Worm (Caenorhabditis elegans) whole organism, mixed stage, embryonic: Measurements from ENCODE around the gene D2045.7.
"Not testable (repeated sequence)": the region's sequence is repeated elsewhere in the genome, so short reads cannot be mapped to it uniquely, and the experiment has no call there.

Experiments used
- M03D4.4 ChIP-seq: sonication (generic microtip); optimal IDR thresholded peaks from 2 replicates; lab custom pipeline; 2017; ENCODE audit warnings: mild to moderate bottlenecking, missing genetic modification characterization, missing compliant biosample characterization
- bed-3 ChIP-seq: fragments of 200-800 bp; sonication (Bioruptor generic); optimal IDR thresholded peaks from 3 replicates; lab custom pipeline; 2018; ENCODE audit warnings: mild to moderate bottlenecking, missing genetic modification characterization, moderate library complexity, missing compliant biosample characterization
- blmp-1 ChIP-seq: fragments of 150-350 bp; optimal IDR thresholded peaks from 2 replicates; lab custom pipeline; 2014; ENCODE audit warnings: missing biosample characterization, missing genetic modification characterization
- ceh-39 ChIP-seq: fragments of 150-350 bp; optimal IDR thresholded peaks from 2 replicates; lab custom pipeline; 2014; ENCODE audit warnings: missing biosample characterization, missing genetic modification characterization
- ceh-43 ChIP-seq: fragments of 200-800 bp; sonication (Bioruptor generic); optimal IDR thresholded peaks from 2 replicates; lab custom pipeline; 2018; ENCODE audit warnings: mild to moderate bottlenecking, missing genetic modification characterization, moderate library complexity, missing compliant biosample characterization
- ceh-83 ChIP-seq: fragments of 200-800 bp; sonication (Bioruptor generic); optimal IDR thresholded peaks from 2 replicates; lab custom pipeline; 2018; ENCODE audit warnings: mild to moderate bottlenecking, missing genetic modification characterization, missing compliant biosample characterization
- ces-1 ChIP-seq: fragments of 150-350 bp; optimal IDR thresholded peaks from 2 replicates; lab custom pipeline; 2014; ENCODE audit warnings: missing biosample characterization, missing genetic modification reagents, missing genetic modification characterization
- cnd-1 ChIP-seq: fragments of 200-800 bp; sonication (Bioruptor generic); optimal IDR thresholded peaks from 2 replicates; lab custom pipeline; 2018; ENCODE audit warnings: mild to moderate bottlenecking, missing genetic modification characterization, missing compliant biosample characterization
- drap-1 ChIP-seq: fragments of 200-800 bp; sonication (Bioruptor generic); optimal IDR thresholded peaks from 3 replicates; lab custom pipeline; 2018; ENCODE audit warnings: mild to moderate bottlenecking, missing genetic modification characterization, missing compliant biosample characterization
- elt-1 ChIP-seq: sonication (generic microtip); optimal IDR thresholded peaks from 2 replicates; lab custom pipeline; 2017; ENCODE audit warnings: missing genetic modification characterization, mild to moderate bottlenecking, missing compliant biosample characterization, antibody characterized with exemption, moderate library complexity, borderline replicate concordance; ENCODE audit not compliant: insufficient read depth
- elt-3 ChIP-seq: fragments of 150-350 bp; optimal IDR thresholded peaks from 2 replicates; lab custom pipeline; 2014; ENCODE audit warnings: missing biosample characterization, missing genetic modification characterization
- ham-2 ChIP-seq: fragments of 200-800 bp; sonication (Bioruptor generic); optimal IDR thresholded peaks from 2 replicates; lab custom pipeline; 2018; ENCODE audit warnings: mild to moderate bottlenecking, missing genetic modification characterization, missing compliant biosample characterization
- hlh-1 ChIP-seq: fragments of 150-350 bp; optimal IDR thresholded peaks from 2 replicates; lab custom pipeline; 2014; ENCODE audit warnings: missing biosample characterization, missing genetic modification reagents, missing genetic modification characterization
- lin-13 ChIP-seq: fragments of 150-350 bp; optimal IDR thresholded peaks from 2 replicates; lab custom pipeline; 2014; ENCODE audit warnings: missing biosample characterization, missing genetic modification characterization
- lin-32 ChIP-seq: fragments of 200-800 bp; sonication (Bioruptor generic); optimal IDR thresholded peaks from 2 replicates; lab custom pipeline; 2018; ENCODE audit warnings: mild to moderate bottlenecking, missing genetic modification characterization, missing compliant biosample characterization
- mab-5 ChIP-seq: fragments of 150-350 bp; optimal IDR thresholded peaks from 2 replicates; lab custom pipeline; 2014; ENCODE audit warnings: missing biosample characterization, missing genetic modification characterization
- mep-1 ChIP-seq: fragments of 150-350 bp; optimal IDR thresholded peaks from 2 replicates; lab custom pipeline; 2017; ENCODE audit warnings: missing biosample characterization, missing genetic modification reagents, missing genetic modification characterization, inconsistent platforms
- mls-2 ChIP-seq: sonication (generic microtip); optimal IDR thresholded peaks from 2 replicates; lab custom pipeline; 2016; ENCODE audit warnings: mild to moderate bottlenecking, missing genetic modification characterization, moderate library complexity, missing compliant biosample characterization
- nhr-12 ChIP-seq: fragments of 150-350 bp; optimal IDR thresholded peaks from 2 replicates; lab custom pipeline; 2014; ENCODE audit warnings: missing biosample characterization, missing genetic modification characterization
- nhr-2 ChIP-seq: fragments of 150-350 bp; optimal IDR thresholded peaks from 2 replicates; lab custom pipeline; 2014; ENCODE audit warnings: missing biosample characterization, missing genetic modification characterization
- nhr-237 ChIP-seq: fragments of 150-350 bp; optimal IDR thresholded peaks from 2 replicates; lab custom pipeline; 2014; ENCODE audit warnings: missing biosample characterization, missing genetic modification characterization
- nhr-28 ChIP-seq: fragments of 150-350 bp; optimal IDR thresholded peaks from 2 replicates; lab custom pipeline; 2014; ENCODE audit warnings: missing biosample characterization, missing genetic modification characterization
- nhr-76 ChIP-seq: sonication (generic microtip); optimal IDR thresholded peaks from 2 replicates; lab custom pipeline; 2017; ENCODE audit warnings: missing biosample characterization, missing genetic modification characterization
- pha-4 ChIP-seq: fragments of 150-350 bp; optimal IDR thresholded peaks from 2 replicates; lab custom pipeline; 2018; ENCODE audit warnings: missing biosample characterization, missing genetic modification reagents, missing genetic modification characterization
- sem-2 ChIP-seq: fragments of 200-800 bp; sonication (Bioruptor generic); optimal IDR thresholded peaks from 2 replicates; lab custom pipeline; 2018; ENCODE audit warnings: mild to moderate bottlenecking, missing genetic modification characterization, missing compliant biosample characterization
- snpc-4 ChIP-seq: fragments of 150-350 bp; optimal IDR thresholded peaks from 2 replicates; lab custom pipeline; 2014; ENCODE audit warnings: missing biosample characterization, missing genetic modification characterization
- sptf-1 ChIP-seq: sonication (generic microtip); optimal IDR thresholded peaks from 2 replicates; lab custom pipeline; 2017; ENCODE audit warnings: mild to moderate bottlenecking, missing genetic modification characterization, moderate library complexity, missing compliant biosample characterization
- tbx-8 ChIP-seq: fragments of 200-800 bp; sonication (Bioruptor generic); optimal IDR thresholded peaks from 2 replicates; lab custom pipeline; 2018; ENCODE audit warnings: mild to moderate bottlenecking, missing genetic modification characterization, moderate library complexity, missing compliant biosample characterization
- unc-120 ChIP-seq: sonication (generic microtip); optimal IDR thresholded peaks from 2 replicates; lab custom pipeline; 2017; ENCODE audit warnings: missing genetic modification characterization, missing compliant biosample characterization; ENCODE audit not compliant: poor library complexity, severe bottlenecking
- unc-39 ChIP-seq: fragments of 150-350 bp; optimal IDR thresholded peaks from 2 replicates; lab custom pipeline; 2014; ENCODE audit warnings: missing biosample characterization, missing genetic modification characterization
- unc-62 ChIP-seq: fragments of 150-350 bp; optimal IDR thresholded peaks from 2 replicates; lab custom pipeline; 2014; ENCODE audit warnings: missing biosample characterization, missing genetic modification reagents, missing genetic modification characterization
- zip-8 ChIP-seq: fragments of 150-350 bp; optimal IDR thresholded peaks from 2 replicates; lab custom pipeline; 2014; ENCODE audit warnings: missing biosample characterization, missing genetic modification characterization
- ztf-11 ChIP-seq: fragments of 150-350 bp; optimal IDR thresholded peaks from 2 replicates; lab custom pipeline; 2014; ENCODE audit warnings: missing biosample characterization, missing genetic modification characterization

Gene D2045.7

DNA sequence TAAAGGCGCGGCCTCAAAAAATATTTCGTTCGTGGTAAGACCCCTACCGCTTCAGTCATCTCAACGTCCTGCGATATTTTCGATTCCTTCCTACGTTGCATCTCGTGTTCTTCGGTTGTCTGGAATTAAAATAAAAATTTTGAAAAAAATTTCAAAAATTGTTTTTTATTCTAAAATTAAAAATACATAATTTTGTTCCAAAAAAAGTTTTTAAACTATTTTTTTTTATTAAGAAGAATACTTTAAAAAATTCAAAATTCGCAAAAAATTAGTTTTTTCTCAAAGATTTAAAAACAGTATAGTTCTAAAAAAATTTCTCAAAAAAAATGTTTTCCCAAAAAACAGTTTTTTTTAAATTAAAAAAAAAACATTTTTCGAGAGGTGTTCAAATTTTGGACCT is 40.5 kb upstream of the D2045.7 start, which contains the start of gene H04D03.6:
H04D03.6 (minus strand) TSS at position 101 of the 400 bp plus-strand sequence.
- not testable (repeated sequence) for TF ChIP-seq bed-3 (GFP tag; lab: Kevin White, UChicago); lin-13; zip-8 (tag; lab: Kevin White, UChicago)

ce11 chrIII:10442355-10443140 is 36.7 kb upstream of the D2045.7 start, which contains the start of the genes H04D03.2 and ecps-2:
Gene H04D03.2 (minus strand): TSS chrIII:10442405.
Gene ecps-2 (plus strand): TSS chrIII:10443090.
- TF ChIP-seq snpc-4 (tag; lab: Kevin White, UChicago) (no peak), elt-3 (tag; lab: Kevin White, UChicago) (no peak), ztf-11 (tag; lab: Kevin White, UChicago) (no peak), elt-1 (tag; lab: Kevin White, UChicago) (no peak), bed-3 (GFP tag; lab: Kevin White, UChicago) (no peak), ham-2 (GFP tag; lab: Kevin White, UChicago) (no peak), unc-39 (tag; lab: Kevin White, UChicago) (no peak), ceh-43 (GFP tag; lab: Kevin White, UChicago) (no peak), lin-13 (no peak), ceh-39 (tag; lab: Kevin White, UChicago) (no peak), ces-1 (GFP tag; lab: Kevin White, UChicago) (no peak), mls-2 (no peak), ceh-83 (no peak), sptf-1 (tag; lab: Kevin White, UChicago) (no peak), drap-1 (GFP tag; lab: Kevin White, UChicago) (no peak), hlh-1 (tag; lab: Kevin White, UChicago) (no peak), M03D4.4 (tag; lab: Kevin White, UChicago) (no peak), nhr-76 (tag; lab: Kevin White, UChicago) (no peak), mep-1 (no peak)

DNA sequence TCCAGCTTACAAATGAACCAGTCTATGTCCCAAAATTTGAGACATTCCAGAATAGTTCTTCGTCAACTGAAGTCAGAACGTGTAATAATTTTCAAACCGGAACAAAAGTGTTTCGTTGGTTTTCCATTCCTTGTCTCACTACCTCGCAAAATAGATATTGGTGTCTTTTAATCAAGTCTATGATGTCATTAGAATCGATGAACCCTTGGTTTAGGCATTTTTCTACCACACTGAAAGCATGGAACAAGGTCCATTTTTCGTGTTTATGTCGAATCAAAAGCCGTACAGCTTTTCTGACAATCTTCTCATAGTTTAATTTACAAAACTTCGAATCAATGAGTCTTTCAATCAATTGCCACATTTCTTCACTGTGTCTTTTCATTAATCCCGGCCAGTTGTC is 32.5 kb upstream of the D2045.7 start, which contains the start of gene H04D03.7:
H04D03.7 (minus strand) TSS at position 101 of the 400 bp plus-strand sequence.
- TF ChIP-seq ceh-43 (GFP tag; lab: Kevin White, UChicago) (no peak), mls-2 (no peak), snpc-4 (tag; lab: Kevin White, UChicago) (no peak), unc-62 (no peak), cnd-1 (no peak), drap-1 (GFP tag; lab: Kevin White, UChicago) (no peak), elt-1 (tag; lab: Kevin White, UChicago) (no peak), ces-1 (GFP tag; lab: Kevin White, UChicago) (no peak), mab-5 (tag; lab: Kevin White, UChicago) (no peak), ceh-39 (tag; lab: Kevin White, UChicago) (no peak), tbx-8 (GFP tag; lab: Kevin White, UChicago) (no peak), sptf-1 (tag; lab: Kevin White, UChicago) (no peak), elt-3 (tag; lab: Kevin White, UChicago) (no peak), nhr-76 (tag; lab: Kevin White, UChicago) (no peak), nhr-12 (tag; lab: Kevin White, UChicago) (no peak), lin-32 (no peak), mep-1 (no peak), pha-4 (tag; lab: Kevin White, UChicago) (no peak), nhr-28 (tag; lab: Kevin White, UChicago) (no peak)

DNA sequence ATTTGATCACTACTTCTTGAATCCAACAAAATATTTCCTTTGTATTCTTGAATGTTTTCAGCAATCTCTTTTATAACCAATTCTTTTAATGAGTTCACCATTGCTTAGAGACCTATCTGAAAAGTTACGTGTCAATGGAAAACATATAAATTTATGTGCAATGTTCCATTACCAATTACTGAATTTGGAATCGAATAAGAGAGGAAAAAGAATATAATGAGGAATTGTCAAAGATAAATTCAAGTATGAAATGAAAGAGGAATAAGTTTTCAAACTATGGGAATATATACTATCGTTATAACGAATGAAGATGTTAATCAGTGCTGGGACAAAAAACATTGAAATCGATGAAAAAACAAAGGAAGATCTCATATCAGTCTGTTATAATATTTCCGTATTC is 28.3 kb upstream of the D2045.7 start, which contains the start of gene H04D03.4:
H04D03.4 (minus strand) TSS at position 101 of the 400 bp plus-strand sequence.
- TF ChIP-seq snpc-4 (tag; lab: Kevin White, UChicago) (no peak), lin-13 (no peak), nhr-2 (tag; lab: Kevin White, UChicago) (no peak), unc-62 (no peak), elt-1 (tag; lab: Kevin White, UChicago) (no peak), sem-2 (GFP tag; lab: Kevin White, UChicago) (no peak), nhr-12 (tag; lab: Kevin White, UChicago) (no peak), ham-2 (GFP tag; lab: Kevin White, UChicago) (no peak), nhr-76 (tag; lab: Kevin White, UChicago) (no peak), ceh-43 (GFP tag; lab: Kevin White, UChicago) (no peak), ceh-83 (no peak), blmp-1 (tag; lab: Kevin White, UChicago) (no peak), mls-2 (no peak), nhr-237 (tag; lab: Kevin White, UChicago) (no peak), ces-1 (GFP tag; lab: Kevin White, UChicago) (no peak), unc-120 (tag; lab: Kevin White, UChicago) (no peak), bed-3 (GFP tag; lab: Kevin White, UChicago) (no peak), mab-5 (tag; lab: Kevin White, UChicago) (no peak)
